Fruit fly (Drosophila melanogaster): ENCODE data around the gene alpha-Man-IIb.

The alpha-Man-IIb gene

dm6 chr3R:15803502-15804461, at the start of gene alpha-Man-IIb (continued):
- peak; percentile 52 for TF ChIP-seq CG6854 (GFP tag; optimal IDR thresholded peaks at IDR 0.05)
- peak; percentile 13 for TF ChIP-seq Eip75B (GFP tag; optimal IDR thresholded peaks at IDR 0.05)
- TF ChIP-seq Hr4 (GFP tag; optimal IDR thresholded peaks at IDR 0.05) = no peak
- TF ChIP-seq CG1621 (tag; optimal IDR thresholded peaks at IDR 0.05) = peak; percentile 26

DNA sequence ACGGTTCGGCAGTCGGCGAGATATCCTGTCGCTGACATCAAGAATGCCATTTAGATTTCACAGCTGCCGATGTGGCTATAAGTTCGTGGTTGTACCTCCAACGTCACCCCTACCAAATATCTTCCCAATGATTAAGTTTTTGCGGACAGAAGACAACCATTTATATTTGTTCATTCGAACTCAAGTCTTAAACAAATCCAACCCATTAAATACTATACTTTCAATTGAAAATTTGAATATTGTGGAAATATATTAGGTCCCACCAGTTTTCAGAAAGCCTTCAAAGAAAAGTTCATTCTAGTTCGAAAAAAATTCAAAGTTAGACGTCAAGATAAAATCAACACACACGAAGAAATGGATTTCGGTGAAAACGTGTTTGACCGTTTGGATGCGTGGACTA, 41.2 kb upstream of the alpha-Man-IIb start, which contains the start of gene CG12784:
Gene CG12784, plus strand, starts transcription at position 301 of the 400 bp plus-strand sequence.
- no peak for TF ChIP-seq vri (GFP tag; optimal IDR thresholded peaks at IDR 0.05)
- no peak for TF ChIP-seq CG11762 (GFP tag; optimal IDR thresholded peaks at IDR 0.05; ENCODE audit: insufficient read depth)
- TF ChIP-seq Sox102F (GFP tag; optimal IDR thresholded peaks at IDR 0.05) = no peak
- no peak for TF ChIP-seq CG8119 (GFP tag; IDR thresholded peaks at IDR 0.05)
- no peak for TF ChIP-seq pdm3 (GFP tag; optimal IDR thresholded peaks at IDR 0.05)
- no peak for TF ChIP-seq Smox (GFP tag; optimal IDR thresholded peaks at IDR 0.05)
- no peak for TF ChIP-seq CG34406 (GFP tag; optimal IDR thresholded peaks at IDR 0.05)
- no peak for TF ChIP-seq ss (GFP tag; optimal IDR thresholded peaks at IDR 0.05)
- no peak for TF ChIP-seq Sox14 (GFP tag; optimal IDR thresholded peaks at IDR 0.05)
- no peak for TF ChIP-seq Blimp-1 (GFP tag; optimal IDR thresholded peaks at IDR 0.05)
- TF ChIP-seq salr (GFP tag; optimal IDR thresholded peaks at IDR 0.05) = no peak
- no peak for TF ChIP-seq cyc (GFP tag; optimal IDR thresholded peaks at IDR 0.05)
- TF ChIP-seq CG31627 (GFP tag; optimal IDR thresholded peaks at IDR 0.05) = no peak

- no peak for TF ChIP-seq CG6163 (GFP tag; IDR thresholded peaks at IDR 0.05)
- no peak for TF ChIP-seq Hr38 (GFP tag; optimal IDR thresholded peaks at IDR 0.05)
- no peak for TF ChIP-seq CG7368 (GFP tag; optimal IDR thresholded peaks at IDR 0.05)
- no peak for TF ChIP-seq Hr39 (GFP tag; optimal IDR thresholded peaks at IDR 0.05)
- no peak for TF ChIP-seq CG11762 (GFP tag; optimal IDR thresholded peaks at IDR 0.05; ENCODE audit: insufficient read depth)
Observed at dm6 chr3R:15767338-15767737, 36.7 kb upstream of the alpha-Man-IIb start, which contains the start of gene CG5623. Gene CG5623 (minus strand): TSS chr3R:15767438.

DNA sequence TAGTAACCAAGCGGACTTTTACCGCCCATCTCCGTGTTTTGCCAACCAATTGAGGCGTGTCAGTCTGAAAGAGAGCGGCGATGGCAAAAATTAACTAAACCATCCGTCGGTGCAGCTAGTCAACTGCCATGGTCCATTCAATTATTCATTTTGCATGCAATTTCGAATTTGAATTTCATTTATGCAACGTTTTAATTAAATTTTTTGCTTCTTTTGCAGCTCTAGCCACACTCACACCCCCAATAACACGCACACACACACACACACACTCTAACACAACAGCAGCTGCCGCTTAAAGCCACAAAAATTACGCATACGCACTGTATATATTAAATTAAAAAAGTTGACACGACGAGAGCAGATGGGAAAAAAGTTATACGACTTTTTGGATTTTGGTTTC, 35.1 kb upstream of the alpha-Man-IIb start:
- TF ChIP-seq cyc (GFP tag; optimal IDR thresholded peaks at IDR 0.05) (no peak), Hr4 (GFP tag; optimal IDR thresholded peaks at IDR 0.05) (no peak), Eip78C (GFP tag) (no peak), fd85E (GFP tag; optimal IDR thresholded peaks at IDR 0.05) (no peak), CG11762 (GFP tag; optimal IDR thresholded peaks at IDR 0.05; ENCODE audit: insufficient read depth) (no peak), CG10669 (GFP tag; optimal IDR thresholded peaks at IDR 0.05) (no peak)

DNA sequence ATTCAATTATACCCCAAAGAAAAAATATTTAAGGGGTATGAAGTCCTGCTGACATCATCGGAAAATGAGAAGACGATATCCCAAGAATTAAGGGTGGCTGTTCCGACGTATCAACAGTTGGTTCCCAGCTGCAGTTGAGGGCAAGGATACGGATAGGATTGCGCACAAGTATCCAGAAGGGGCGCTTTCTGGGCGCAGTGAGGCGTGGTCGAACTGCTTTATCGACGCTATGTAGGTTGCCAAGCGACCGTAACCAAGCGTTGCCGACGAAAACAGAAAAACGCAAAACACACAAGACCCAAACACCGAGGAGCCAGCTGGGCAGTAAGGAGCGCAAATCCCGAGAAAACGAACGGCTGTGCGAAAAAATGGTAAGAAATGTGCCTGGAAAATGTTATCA, 29.9 kb upstream of the alpha-Man-IIb start, which contains the start of gene Ttc26:
Gene Ttc26, plus strand, starts transcription at position 289 of the 400 bp plus-strand sequence.
- TF ChIP-seq CG6854 (GFP tag; optimal IDR thresholded peaks at IDR 0.05) (no peak), Met (GFP tag; optimal IDR thresholded peaks at IDR 0.05) (no peak), Eip93F (GFP tag; optimal IDR thresholded peaks at IDR 0.05) (no peak), topi (GFP tag; optimal IDR thresholded peaks at IDR 0.05) (no peak), OdsH (GFP tag; optimal IDR thresholded peaks at IDR 0.05) (no peak), dac (GFP tag; optimal IDR thresholded peaks at IDR 0.05) (no peak), CG8632 (GFP tag; optimal IDR thresholded peaks at IDR 0.05) (no peak), CG31627 (GFP tag; optimal IDR thresholded peaks at IDR 0.05) (no peak), Blimp-1 (GFP tag; optimal IDR thresholded peaks at IDR 0.05) (no peak), lz (GFP tag; optimal IDR thresholded peaks at IDR 0.05) (no peak), CG8119 (GFP tag; IDR thresholded peaks at IDR 0.05) (no peak), CG7368 (GFP tag; optimal IDR thresholded peaks at IDR 0.05) (no peak), ss (GFP tag; optimal IDR thresholded peaks at IDR 0.05) (no peak), Ets96B (tag; optimal IDR thresholded peaks at IDR 0.05) (no peak)
